Fruit fly (Drosophila melanogaster) whole organism: ENCODE data around the gene CG32052.

Experiments used
- CG8478 ChIP-seq: fragments of >200 bp; optimal IDR thresholded peaks from 2 replicates; lab custom pipeline; 2018; ENCODE audit warnings: inconsistent platforms
- Dll ChIP-seq: fragments of >200 bp; optimal IDR thresholded peaks from 2 replicates; lab custom pipeline; 2017
- psq ChIP-seq: fragments of >200 bp; optimal IDR thresholded peaks from 2 replicates; lab custom pipeline; 2017
- usp ChIP-seq: fragments of >200 bp; optimal IDR thresholded peaks from 2 replicates; lab custom pipeline; 2017; ENCODE audit warnings: missing biosample characterization, missing genetic modification characterization, mixed read lengths

dm6 chr3L:9766364-9766763, 20.5 kb upstream of the CG32052 start:
- TF ChIP-seq usp (GFP tag; lab: Kevin White, UChicago) (no peak), psq (no peak), Dll (lab: Kevin White, UChicago) (no peak), CG8478 (lab: Kevin White, UChicago) (no peak)
